Fruit fly (Drosophila melanogaster): Measurements from ENCODE around the gene Akap200.
A peak's percentile ranks its signal among the peaks of the same experiment; 100 is the strongest.

Gene Akap200

dm6 chr2L:8384108-8384601 is 31.3 kb upstream of the Akap200 start, which contains the start of the genes Dad1 and CG13384 (continued):
- TF ChIP-seq Sox102F (GFP tag; optimal IDR thresholded peaks at IDR 0.05) (peak; percentile 86), CG4318 (GFP tag; optimal IDR thresholded peaks at IDR 0.05) (peak; percentile 86), Hr4 (GFP tag; optimal IDR thresholded peaks at IDR 0.05) (peak; percentile 93), lz (GFP tag; optimal IDR thresholded peaks at IDR 0.05) (peak; percentile 93), OdsH (GFP tag; optimal IDR thresholded peaks at IDR 0.05) (peak; percentile 95), CG8319 (GFP tag; optimal IDR thresholded peaks at IDR 0.05) (peak; percentile 84), Hr38 (GFP tag; optimal IDR thresholded peaks at IDR 0.05) (no peak), achi (GFP tag; optimal IDR thresholded peaks at IDR 0.05) (peak; percentile 93), CG3919 (GFP tag; optimal IDR thresholded peaks at IDR 0.05) (peak; percentile 89), Gug (GFP tag; IDR thresholded peaks at IDR 0.05) (peak; percentile 92), Lpt (GFP tag; optimal IDR thresholded peaks at IDR 0.05) (peak; percentile 86), CG3032 (tag; optimal IDR thresholded peaks at IDR 0.05) (peak; percentile 95), salr (GFP tag; optimal IDR thresholded peaks at IDR 0.05) (peak in 1 of 2 experiments; percentile 67), CG6163 (GFP tag; IDR thresholded peaks at IDR 0.05) (no peak; the same call in 1 of the 3 replicates), Smox (GFP tag; optimal IDR thresholded peaks at IDR 0.05) (peak; percentile 92), CG7368 (GFP tag; optimal IDR thresholded peaks at IDR 0.05) (peak; percentile 81), Met (GFP tag; optimal IDR thresholded peaks at IDR 0.05) (peak; percentile 91), CG11294 (GFP tag; IDR thresholded peaks at IDR 0.05) (peak; percentile 94), svp (GFP tag) (peak; percentile 96)

- no peak for TF ChIP-seq Blimp-1 (GFP tag; optimal IDR thresholded peaks at IDR 0.05)
- no peak for TF ChIP-seq cyc (GFP tag; optimal IDR thresholded peaks at IDR 0.05)
- no peak for TF ChIP-seq Smox (GFP tag; optimal IDR thresholded peaks at IDR 0.05)
- TF ChIP-seq fd85E (GFP tag; optimal IDR thresholded peaks at IDR 0.05) = no peak
- no peak for TF ChIP-seq CG31627 (GFP tag; optimal IDR thresholded peaks at IDR 0.05)
- TF ChIP-seq CG11902 (GFP tag; optimal IDR thresholded peaks at IDR 0.05) = no peak
- TF ChIP-seq dsx (GFP tag; optimal IDR thresholded peaks at IDR 0.05; ENCODE audit: poor library complexity, severe bottlenecking) = no peak
- no peak for TF ChIP-seq Eip78C (GFP tag)
Observed at dm6 chr2L:8384985-8385519, 30.4 kb upstream of the Akap200 start.

dm6 chr2L:8385849-8386248 is 29.6 kb upstream of the Akap200 start:
- TF ChIP-seq acj6 (GFP tag; optimal IDR thresholded peaks at IDR 0.05) (no peak), fd85E (GFP tag; optimal IDR thresholded peaks at IDR 0.05) (no peak), svp (GFP tag) (no peak), Sox15 (GFP tag; optimal IDR thresholded peaks at IDR 0.05) (no peak), CG10631 (GFP tag; optimal IDR thresholded peaks at IDR 0.05) (no peak), Hr39 (GFP tag; optimal IDR thresholded peaks at IDR 0.05) (no peak), Hr4 (GFP tag; optimal IDR thresholded peaks at IDR 0.05) (no peak), CG3919 (GFP tag; optimal IDR thresholded peaks at IDR 0.05) (no peak), CG6854 (GFP tag; optimal IDR thresholded peaks at IDR 0.05) (no peak), Sox14 (GFP tag; optimal IDR thresholded peaks at IDR 0.05) (no peak), CG15336 (GFP tag; IDR thresholded peaks at IDR 0.05) (no peak), CG6276 (GFP tag; optimal IDR thresholded peaks at IDR 0.05) (no peak), vri (GFP tag; optimal IDR thresholded peaks at IDR 0.05) (no peak), topi (GFP tag; optimal IDR thresholded peaks at IDR 0.05) (no peak), dac (GFP tag; optimal IDR thresholded peaks at IDR 0.05) (no peak), CG1621 (tag; optimal IDR thresholded peaks at IDR 0.05) (no peak), net (GFP tag; optimal IDR thresholded peaks at IDR 0.05) (no peak), ss (GFP tag; optimal IDR thresholded peaks at IDR 0.05) (no peak), Met (GFP tag; optimal IDR thresholded peaks at IDR 0.05) (no peak)

Measured in whole organism, prepupa.